Fruit fly (Drosophila melanogaster): ENCODE results near the gene CG42245.

DNA sequence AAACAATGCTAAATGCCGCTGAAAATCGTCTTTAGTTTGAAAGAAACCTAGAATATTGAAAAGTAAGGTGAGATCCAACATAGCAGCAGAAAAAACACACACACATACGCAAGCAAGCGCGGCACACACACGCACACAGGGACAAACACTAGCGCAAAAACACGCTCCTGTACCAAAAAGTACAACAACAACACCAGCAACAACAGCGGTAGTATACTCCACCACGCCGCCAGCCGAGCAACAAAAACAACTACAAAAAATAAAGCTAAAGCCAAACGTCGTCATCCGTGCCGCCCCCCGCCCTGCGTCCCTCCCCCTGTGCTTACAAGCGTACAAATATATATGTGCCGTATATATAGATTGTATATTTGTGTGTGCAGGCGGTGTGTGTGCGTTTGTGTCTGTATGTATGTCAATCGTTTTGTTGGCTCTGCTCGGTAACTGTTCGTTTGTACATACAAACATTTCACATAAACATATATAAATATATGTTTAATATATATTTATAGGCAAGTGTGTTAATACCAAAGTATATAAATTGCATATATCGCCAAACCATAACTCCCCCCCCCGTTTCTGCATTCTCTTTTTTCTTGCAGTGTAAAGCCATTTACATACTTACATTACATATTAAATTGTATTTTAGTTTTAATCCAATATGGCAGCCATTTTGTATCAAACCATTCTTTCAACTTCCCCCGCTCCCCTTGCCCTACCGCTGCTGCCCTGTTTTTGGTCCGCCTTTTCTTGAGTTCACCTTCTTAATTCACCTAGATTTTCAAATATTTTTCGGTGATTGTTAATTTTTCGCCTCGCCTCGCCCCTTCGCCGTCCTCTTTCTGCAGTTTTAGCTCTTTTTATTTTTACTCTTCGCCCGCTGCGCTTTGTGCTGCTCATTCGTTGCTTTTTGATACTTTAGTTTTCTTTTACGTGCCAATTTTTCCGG is 4.8 kb downstream of the CG42245 start:
- TF ChIP-seq dan (GFP tag; IDR thresholded peaks at IDR 0.05) (no peak), CG4282 (GFP tag; optimal IDR thresholded peaks at IDR 0.05) (no peak), lola (GFP tag; optimal IDR thresholded peaks at IDR 0.05) (no peak), CG10267 (tag; optimal IDR thresholded peaks at IDR 0.05) (no peak), CG17186 (GFP tag; optimal IDR thresholded peaks at IDR 0.05) (no peak), Xbp1 (GFP tag; optimal IDR thresholded peaks at IDR 0.05) (no peak), CG13775 (GFP tag; optimal IDR thresholded peaks at IDR 0.05) (no peak), Dip2 (GFP tag; IDR thresholded peaks at IDR 0.05) (no peak), CG12236 (GFP tag; optimal IDR thresholded peaks at IDR 0.05) (no peak), CG8944 (GFP tag; optimal IDR thresholded peaks at IDR 0.05) (no peak)
